Worm (Caenorhabditis elegans) whole organism, late embryonic: ENCODE measurements around the gene C29G2.3.
"Not testable (repeated sequence)": the region's sequence is repeated elsewhere in the genome, so short reads cannot be mapped to it uniquely, and the experiment has no call there.

Source experiments
- K02D7.2 ChIP-seq: sonication (generic microtip); optimal IDR thresholded peaks from 2 replicates; lab custom pipeline; 2017; ENCODE audit warnings: mild to moderate bottlenecking, missing genetic modification characterization, missing compliant biosample characterization
- ahr-1 ChIP-seq: sonication (generic microtip); optimal IDR thresholded peaks from 2 replicates; lab custom pipeline; 2016; ENCODE audit warnings: missing genetic modification characterization, missing compliant biosample characterization
- ama-1 ChIP-seq: fragments of 150-350 bp; optimal IDR thresholded peaks from 2 replicates; lab custom pipeline; 2014
- ceh-30 ChIP-seq: fragments of 150-350 bp; optimal IDR thresholded peaks from 2 replicates; lab custom pipeline; 2014; ENCODE audit warnings: missing biosample characterization, missing genetic modification characterization
- ceh-34 ChIP-seq: sonication (generic microtip); optimal IDR thresholded peaks from 2 replicates; lab custom pipeline; 2016; ENCODE audit warnings: mild to moderate bottlenecking, missing genetic modification characterization, missing compliant biosample characterization
- ceh-6 ChIP-seq: fragments of 200-800 bp; sonication (Bioruptor generic); optimal IDR thresholded peaks from 2 replicates; lab custom pipeline; 2018; ENCODE audit warnings: mild to moderate bottlenecking, missing genetic modification characterization, missing compliant biosample characterization
- che-1 ChIP-seq: sonication (generic microtip); optimal IDR thresholded peaks from 2 replicates; lab custom pipeline; 2016; ENCODE audit warnings: mild to moderate bottlenecking, missing genetic modification characterization, missing compliant biosample characterization
- dmd-4 ChIP-seq: sonication (generic microtip); optimal IDR thresholded peaks from 2 replicates; lab custom pipeline; 2016; ENCODE audit warnings: borderline replicate concordance, missing genetic modification characterization, missing compliant biosample characterization
- dve-1 ChIP-seq: sonication (generic microtip); optimal IDR thresholded peaks from 2 replicates; lab custom pipeline; 2017; ENCODE audit warnings: antibody characterized with exemption, mild to moderate bottlenecking, missing genetic modification characterization, missing compliant biosample characterization
- elt-2 ChIP-seq: sonication (generic microtip); optimal IDR thresholded peaks from 2 replicates; lab custom pipeline; 2016; ENCODE audit warnings: missing genetic modification reagents, missing genetic modification characterization, missing compliant biosample characterization
- gmeb-2 ChIP-seq: sonication (generic microtip); optimal IDR thresholded peaks from 2 replicates; lab custom pipeline; 2016; ENCODE audit warnings: missing genetic modification characterization, inconsistent platforms, missing compliant biosample characterization
- hlh-13 ChIP-seq: fragments of 200-800 bp; sonication (Bioruptor generic); optimal IDR thresholded peaks from 2 replicates; lab custom pipeline; 2018; ENCODE audit warnings: mild to moderate bottlenecking, missing genetic modification characterization, missing compliant biosample characterization
- lin-11 ChIP-seq: fragments of 200-800 bp; sonication (Bioruptor generic); optimal IDR thresholded peaks from 2 replicates; lab custom pipeline; 2018; ENCODE audit warnings: mild to moderate bottlenecking, missing genetic modification characterization, missing compliant biosample characterization
- mec-3 ChIP-seq: sonication (generic microtip); optimal IDR thresholded peaks from 2 replicates; lab custom pipeline; 2016; ENCODE audit warnings: borderline replicate concordance, missing genetic modification characterization, missing compliant biosample characterization
- nhr-11 ChIP-seq: fragments of 150-350 bp; optimal IDR thresholded peaks from 2 replicates; lab custom pipeline; 2014; ENCODE audit warnings: missing biosample characterization, missing genetic modification characterization
- pag-3 ChIP-seq: sonication (generic microtip); optimal IDR thresholded peaks from 2 replicates; lab custom pipeline; 2016; ENCODE audit warnings: missing compliant biosample characterization, missing genetic modification characterization, borderline replicate concordance
- pat-9 ChIP-seq: fragments of 200-800 bp; sonication (Bioruptor generic); optimal IDR thresholded peaks from 2 replicates; lab custom pipeline; 2018; ENCODE audit warnings: mild to moderate bottlenecking, missing genetic modification characterization, moderate library complexity, missing compliant biosample characterization
- pha-2 ChIP-seq: sonication (generic microtip); optimal IDR thresholded peaks from 2 replicates; lab custom pipeline; 2017; ENCODE audit warnings: mild to moderate bottlenecking, missing genetic modification characterization, missing compliant biosample characterization
- sdc-2 ChIP-seq: sonication (generic microtip); optimal IDR thresholded peaks from 2 replicates; lab custom pipeline; 2016; ENCODE audit warnings: missing genotype, missing genetic modification characterization, missing compliant biosample characterization
- tbx-2 ChIP-seq: sonication (generic microtip); optimal IDR thresholded peaks from 2 replicates; lab custom pipeline; 2016; ENCODE audit warnings: missing genetic modification characterization, missing compliant biosample characterization
- unc-3 ChIP-seq, 2 experiments: fragments of 200-800 bp in 1 of 2; sonication (Bioruptor generic) in 1 of 2; sonication (generic microtip) in 1 of 2; conservative IDR thresholded peaks in 1 of 2; optimal IDR thresholded peaks in 1 of 2; 2 replicates each; pipeline versions ENCODE4 v1.3.6 to Lab custom; 2016 to 2022; ENCODE audit warnings: missing compliant biosample characterization in 2 of 2, missing genetic modification characterization in 2 of 2, missing genetic modification reagents in 1 of 2
- unc-86 ChIP-seq: sonication (generic microtip); optimal IDR thresholded peaks from 2 replicates; lab custom pipeline; 2016; ENCODE audit warnings: missing genetic modification characterization, missing compliant biosample characterization

C29G2.3 gene

ce11 chrV:2608352-2608751 lies 27.7 kb downstream of the C29G2.3 start, which contains the start of gene acr-17:
acr-17 (plus strand) TSS chrV:2608652.
- no peak for TF ChIP-seq dmd-4 (tag; lab: Kevin White, UChicago)

DNA sequence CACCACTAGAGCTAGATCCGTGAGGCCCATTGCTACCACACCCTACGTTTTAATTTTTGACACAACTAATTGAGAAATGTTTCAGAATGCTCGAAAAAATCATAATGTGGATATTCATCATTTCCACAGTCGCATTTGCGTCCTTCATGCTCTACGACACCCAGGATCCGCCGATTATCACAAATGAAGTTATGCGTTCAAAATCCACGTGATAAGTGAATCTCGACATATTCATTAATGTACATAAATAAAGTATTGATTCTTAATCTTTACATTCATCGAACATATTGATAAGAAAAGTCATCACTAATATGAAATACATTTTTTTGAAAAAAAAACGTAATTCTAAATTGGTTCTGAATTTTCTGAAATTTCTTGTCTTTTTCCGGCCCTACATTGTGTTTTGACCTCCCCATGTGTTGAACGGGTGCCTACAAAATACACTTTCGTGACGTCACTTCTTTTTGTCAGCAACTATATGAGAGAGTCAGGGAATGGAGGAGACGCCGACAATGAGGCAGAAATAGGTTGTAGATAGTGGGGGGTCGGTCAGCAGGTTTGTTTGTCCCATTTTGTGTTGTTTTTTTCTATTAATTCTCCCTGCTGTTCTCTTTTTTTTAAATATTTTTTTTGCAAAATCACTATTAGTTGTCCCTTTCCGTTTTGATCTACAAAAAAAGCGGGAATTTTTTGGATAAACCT lies 34.4 kb downstream of the C29G2.3 start, which contains the start of gene F53E10.1:
TSS of gene F53E10.1 (plus strand) at position 325 of the 702 bp plus-strand sequence.
- TF ChIP-seq K02D7.2 (tag; lab: Kevin White, UChicago), result no peak
- peak; percentile 10 for TF ChIP-seq elt-2 (tag; lab: Kevin White, UChicago)
- TF ChIP-seq che-1, result no peak
- TF ChIP-seq, all 69 proteins: peak for 1

- TF ChIP-seq pat-9 (tag; lab: Kevin White, UChicago) (no peak), unc-3 (GFP tag; conservative IDR thresholded peaks at IDR 0.05; lab: Robert Waterston, UW) (no peak), unc-3 (tag; optimal IDR thresholded peaks at IDR 0.05; lab: Kevin White, UChicago) (no peak), ama-1 (lab: Kevin White, UChicago) (no peak), pha-2 (tag; lab: Kevin White, UChicago) (no peak), ceh-34 (tag; lab: Kevin White, UChicago) (no peak)
These were observed 36.8 kb downstream of the C29G2.3 start for ce11 chrV:2617499-2617898.

- TF ChIP-seq ceh-6 (GFP tag; lab: Kevin White, UChicago) (no peak), lin-11 (tag; lab: Kevin White, UChicago) (no peak), mec-3 (tag; lab: Kevin White, UChicago) (no peak), dve-1 (tag; lab: Kevin White, UChicago) (no peak)
These were observed 41.2 kb downstream of the C29G2.3 start, which contains the start of gene srh-271 for ce11 chrV:2621879-2622278. srh-271 (minus strand) TSS chrV:2621979.

DNA sequence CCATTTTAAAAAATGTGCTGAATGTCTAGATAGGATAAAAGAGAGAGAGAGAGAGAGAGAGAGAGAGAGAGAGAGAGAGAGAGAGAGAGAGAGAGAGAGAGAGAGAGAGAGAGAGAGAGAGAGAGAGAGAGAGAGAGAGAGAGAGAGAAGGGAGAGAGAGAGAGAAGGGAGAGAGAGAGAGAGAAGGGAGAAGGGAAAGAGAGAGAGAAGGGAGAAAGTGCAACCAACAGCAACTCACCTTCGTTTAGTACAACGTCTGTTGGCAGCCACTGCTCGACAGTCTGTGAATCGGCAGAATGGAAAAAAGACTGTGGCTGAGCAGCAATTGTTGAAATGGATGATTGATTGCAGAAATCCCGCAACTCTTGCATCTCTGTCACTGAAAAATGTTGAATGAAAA lies 43.1 kb downstream of the C29G2.3 start:
- TF ChIP-seq gmeb-2 (tag; lab: Kevin White, UChicago) (no peak), nhr-11 (no peak), lin-11 (tag; lab: Kevin White, UChicago) (no peak), ceh-30 (tag; lab: Kevin White, UChicago) (no peak), unc-86 (tag; lab: Kevin White, UChicago) (no peak), tbx-2 (tag; lab: Kevin White, UChicago) (no peak), sdc-2 (tag; lab: Kevin White, UChicago) (no peak), hlh-13 (GFP tag; lab: Kevin White, UChicago) (no peak), ahr-1 (tag; lab: Kevin White, UChicago) (no peak), pag-3 (tag; lab: Kevin White, UChicago) (no peak)

DNA sequence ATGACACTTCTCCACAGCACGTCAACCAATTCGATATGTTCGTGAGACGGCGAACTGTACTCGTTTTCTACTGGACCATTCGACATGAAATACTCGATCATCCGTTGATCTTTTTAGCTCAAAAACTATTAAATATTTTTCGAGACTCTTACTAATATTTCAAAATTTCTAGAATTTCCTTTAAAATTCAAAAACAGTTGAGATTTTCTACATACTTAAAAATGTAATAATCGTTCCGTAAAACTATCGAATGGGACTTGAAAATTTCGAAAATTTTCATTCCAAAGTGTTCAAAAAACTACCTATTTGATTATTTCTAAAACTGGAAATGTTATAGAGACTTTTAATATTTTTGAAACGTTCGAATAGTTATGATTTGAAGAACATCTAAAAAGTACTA lies 44.7 kb downstream of the C29G2.3 start, which contains the start of gene sknr-1:
TSS of gene sknr-1 (minus strand) at position 101 of the 400 bp plus-strand sequence.
- TF ChIP-seq hlh-13 (GFP tag; lab: Kevin White, UChicago); ceh-30 (tag; lab: Kevin White, UChicago); unc-3 (GFP tag; conservative IDR thresholded peaks at IDR 0.05; lab: Robert Waterston, UW); unc-3 (tag; optimal IDR thresholded peaks at IDR 0.05; lab: Kevin White, UChicago): not testable (repeated sequence)
